Fruit fly (Drosophila melanogaster) whole organism: Measurements from ENCODE around the gene hep.

Experiments used
- CG8478 ChIP-seq: fragments of >200 bp; optimal IDR thresholded peaks from 2 replicates; lab custom pipeline; 2018; ENCODE audit warnings: inconsistent platforms
- Dll ChIP-seq: fragments of >200 bp; optimal IDR thresholded peaks from 2 replicates; lab custom pipeline; 2017
- psq ChIP-seq: fragments of >200 bp; optimal IDR thresholded peaks from 2 replicates; lab custom pipeline; 2017

- TF ChIP-seq Dll (lab: Kevin White, UChicago) (no peak), CG8478 (lab: Kevin White, UChicago) (no peak), psq (lab: Kevin White, UChicago) (no peak)
Observed at dm6 chrX:13111832-13112231, 21.6 kb upstream of the hep start.
